Fruit fly (Drosophila melanogaster) whole organism: ENCODE data around the gene Cyp311a1.

ENCODE experiments used
- pan ChIP-seq: fragments of >200 bp; optimal IDR thresholded peaks from 2 replicates; lab custom pipeline; 2017
- psq ChIP-seq: fragments of >200 bp; optimal IDR thresholded peaks from 2 replicates; lab custom pipeline; 2017

- TF ChIP-seq pan (lab: Kevin White, UChicago) (no peak), psq (no peak)
Observed at dm6 chrX:12021750-12022149, 9.5 kb downstream of the Cyp311a1 start.
